Worm (Caenorhabditis elegans) whole organism, dauer: ENCODE results near the gene B0507.4.

Experiments used
- unc-62 ChIP-seq: sonication (generic microtip); optimal IDR thresholded peaks from 2 replicates; lab custom pipeline; 2017; ENCODE audit warnings: missing biosample characterization, missing genetic modification reagents, missing genetic modification characterization

B0507.4 gene

DNA sequence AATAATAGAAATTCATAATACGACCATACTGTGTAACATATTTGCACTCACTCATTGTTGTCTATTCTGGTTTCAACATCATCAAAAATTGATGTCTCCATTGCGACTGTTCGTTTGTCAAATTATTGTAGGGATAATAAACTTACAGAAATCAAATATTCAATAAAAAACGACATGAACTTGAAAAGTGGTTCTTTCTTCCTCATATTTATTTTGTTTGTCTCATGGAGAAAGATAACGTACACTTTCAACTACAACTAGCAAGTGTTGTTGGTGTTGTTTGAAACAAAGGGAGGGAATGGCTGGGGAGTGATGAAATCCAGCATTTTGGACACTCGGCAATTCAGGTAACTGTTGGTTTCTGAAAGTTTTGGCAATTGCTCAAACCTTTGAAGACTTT lies 11.2 kb downstream of the B0507.4 start, which contains the start of gene B0507.9:
Gene B0507.9, minus strand, starts transcription at position 101 of the 400 bp plus-strand sequence.
- TF ChIP-seq unc-62 = no peak

DNA sequence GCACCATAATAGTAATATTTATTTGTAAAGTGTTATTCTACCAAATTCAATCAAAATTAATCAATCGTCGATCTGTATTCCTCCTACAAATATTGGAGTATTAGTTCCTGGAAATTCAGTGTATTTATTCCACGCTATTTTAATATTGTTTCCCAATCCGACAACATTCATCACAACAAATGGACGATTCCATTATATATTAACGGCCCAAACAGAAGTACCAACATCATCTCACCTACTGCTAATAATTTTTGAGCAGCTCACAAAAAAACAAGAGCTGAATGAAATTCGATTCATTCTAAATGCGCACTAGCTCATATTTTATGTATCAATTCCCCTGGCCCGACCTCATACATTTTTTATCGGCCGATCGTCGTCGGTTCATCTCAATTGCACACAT lies 12.3 kb downstream of the B0507.4 start:
- TF ChIP-seq unc-62 = no peak

DNA sequence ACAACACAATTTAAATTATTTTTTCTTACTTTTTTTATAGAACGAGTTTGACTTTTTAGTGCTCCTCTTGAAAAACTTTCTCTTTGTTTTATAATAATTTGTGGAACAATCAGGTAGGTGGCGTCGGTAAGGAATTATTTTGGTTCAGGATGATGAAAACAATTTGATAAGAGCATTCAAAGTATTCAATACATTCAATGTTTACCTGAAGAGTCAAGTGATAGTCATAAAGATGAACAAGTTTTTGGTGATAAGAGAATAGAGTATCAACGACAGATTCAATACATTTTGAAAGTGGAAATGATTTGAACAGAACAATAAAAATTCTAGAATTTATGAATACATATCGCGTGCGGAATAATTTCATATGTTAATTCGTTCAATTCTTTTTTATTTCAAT lies 12.7 kb downstream of the B0507.4 start:
- no peak for TF ChIP-seq unc-62

DNA sequence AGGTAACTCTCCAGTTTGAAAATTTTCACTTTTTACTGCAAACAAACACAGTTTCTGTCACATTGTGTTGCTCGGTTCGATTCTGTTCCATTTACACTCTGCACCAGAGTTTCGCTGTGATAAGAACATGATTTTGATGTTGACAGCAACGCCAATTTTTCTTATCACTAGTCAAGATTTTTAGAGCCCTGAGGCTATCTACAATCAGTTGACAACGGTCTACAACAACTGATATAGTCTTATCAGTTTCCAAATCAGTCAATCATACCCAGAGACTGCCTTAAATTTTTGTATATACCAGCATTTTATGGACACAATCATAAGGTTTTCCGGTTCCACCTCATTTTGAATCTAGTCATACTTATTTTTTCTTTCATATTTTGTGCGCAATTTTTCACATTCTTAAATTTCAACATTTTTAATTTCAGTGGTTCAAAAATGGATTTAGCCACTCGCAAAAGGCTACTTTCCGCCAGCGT lies 13.8 kb downstream of the B0507.4 start, which contains the start of gene B0507.3:
Gene B0507.3, plus strand, starts transcription at position 429 of the 479 bp plus-strand sequence.
- TF ChIP-seq unc-62 = no peak

DNA sequence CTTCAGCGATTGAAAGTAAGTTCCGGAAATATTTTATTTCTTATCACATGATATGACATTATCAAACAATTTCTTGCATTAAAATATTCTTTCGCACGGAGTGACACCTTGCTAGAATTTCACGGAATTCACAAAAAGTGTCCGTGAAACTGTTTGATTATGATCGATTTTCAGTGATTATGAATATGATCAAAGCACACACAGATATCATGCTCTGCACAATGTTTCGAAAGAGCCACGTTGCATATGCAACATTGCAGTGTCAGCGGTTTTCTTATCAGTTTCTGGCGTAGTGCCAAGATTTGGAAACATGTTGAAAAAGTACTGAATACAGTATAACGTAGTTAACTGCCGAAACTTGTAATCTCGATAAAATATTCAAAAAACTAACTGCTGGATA lies 14.4 kb downstream of the B0507.4 start:
- TF ChIP-seq unc-62 = no peak

DNA sequence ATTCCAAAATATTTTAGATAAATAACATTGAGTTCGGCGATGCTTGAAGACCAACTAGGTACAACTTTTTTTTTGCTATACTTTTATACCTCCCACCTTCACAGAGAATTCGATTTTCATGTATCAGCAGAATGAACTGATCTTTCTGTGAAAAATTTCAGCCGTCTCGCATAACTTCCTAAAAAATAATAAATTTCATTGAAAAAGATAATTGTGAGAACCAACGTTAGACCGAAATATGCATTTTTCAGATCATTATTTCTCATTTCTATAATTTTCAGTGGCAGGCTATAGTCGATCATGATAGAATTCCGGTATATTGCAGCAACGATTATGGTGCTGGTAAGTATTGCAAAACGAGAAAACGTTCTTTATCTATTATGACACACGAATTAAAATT lies 16.8 kb downstream of the B0507.4 start, which contains the start of gene srx-115:
Gene srx-115, plus strand, starts transcription at position 301 of the 400 bp plus-strand sequence.
- no peak for TF ChIP-seq unc-62

DNA sequence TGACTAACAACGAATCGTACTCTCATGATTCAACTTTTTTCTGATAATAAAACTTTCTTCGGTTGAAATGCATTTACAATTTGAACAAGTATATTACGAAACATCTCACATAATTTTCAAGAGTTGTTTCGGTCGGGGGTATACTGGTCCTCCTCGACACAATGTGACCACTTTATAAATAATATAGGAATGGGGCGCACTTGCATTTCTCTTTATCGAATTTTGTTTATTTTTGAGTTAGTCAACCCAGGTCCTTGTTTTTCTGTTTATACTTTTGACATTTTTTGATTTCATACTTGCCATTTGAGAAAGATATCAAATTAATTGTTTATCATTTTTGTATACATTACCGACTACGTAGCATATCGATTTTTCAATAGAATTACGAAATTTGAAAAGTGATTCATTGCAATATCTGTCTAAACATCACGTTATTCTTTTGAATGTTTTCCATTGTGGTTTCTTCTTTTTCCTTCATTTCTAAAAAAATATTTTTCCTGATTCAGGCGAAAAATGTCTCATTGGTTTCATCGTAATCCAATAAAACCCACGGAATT lies 19.1 kb downstream of the B0507.4 start, which contains the start of gene B0507.2:
Gene B0507.2, plus strand, starts transcription at position 507 of the 557 bp plus-strand sequence.
- no peak for TF ChIP-seq unc-62

DNA sequence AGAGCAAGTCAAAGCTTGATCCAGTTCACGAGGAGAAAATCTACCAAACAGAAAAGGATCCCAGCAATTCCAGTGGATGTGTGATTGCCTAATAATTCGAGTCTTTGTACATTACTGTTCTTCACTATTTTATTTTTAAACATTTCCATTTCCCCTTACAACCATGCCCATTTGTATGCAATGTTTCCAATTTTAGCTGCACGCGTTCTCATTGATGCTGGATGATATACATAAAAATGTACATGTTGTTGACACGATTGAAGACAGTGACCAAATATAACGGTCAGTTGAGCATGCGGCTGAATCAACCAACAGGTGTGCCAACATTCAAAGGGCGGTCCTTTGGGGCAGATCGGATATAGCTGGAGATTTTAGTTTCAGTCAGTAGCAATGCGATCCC lies 21.5 kb downstream of the B0507.4 start, which contains the start of gene B0507.1:
Gene B0507.1, plus strand, starts transcription at position 301 of the 400 bp plus-strand sequence.
- no peak for TF ChIP-seq unc-62

DNA sequence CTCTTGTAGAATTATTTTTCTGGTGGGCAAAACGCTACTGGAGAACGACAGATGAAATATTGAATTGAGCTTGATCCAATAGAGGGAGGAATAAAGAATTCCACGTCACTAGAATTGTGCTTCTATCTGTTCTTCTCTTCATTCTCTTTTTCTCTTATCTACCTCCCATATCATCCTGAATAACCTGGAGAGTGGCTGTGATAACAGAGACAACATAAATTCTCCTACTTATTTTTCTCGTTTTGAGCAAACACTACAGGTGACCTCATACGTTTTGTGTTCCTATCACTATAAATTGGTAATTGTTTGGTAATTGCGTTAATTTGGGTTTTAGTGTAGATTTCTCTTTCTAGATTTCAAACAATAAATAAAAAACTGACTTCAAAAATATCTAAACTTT lies 26.4 kb downstream of the B0507.4 start:
- TF ChIP-seq unc-62 = no peak

DNA sequence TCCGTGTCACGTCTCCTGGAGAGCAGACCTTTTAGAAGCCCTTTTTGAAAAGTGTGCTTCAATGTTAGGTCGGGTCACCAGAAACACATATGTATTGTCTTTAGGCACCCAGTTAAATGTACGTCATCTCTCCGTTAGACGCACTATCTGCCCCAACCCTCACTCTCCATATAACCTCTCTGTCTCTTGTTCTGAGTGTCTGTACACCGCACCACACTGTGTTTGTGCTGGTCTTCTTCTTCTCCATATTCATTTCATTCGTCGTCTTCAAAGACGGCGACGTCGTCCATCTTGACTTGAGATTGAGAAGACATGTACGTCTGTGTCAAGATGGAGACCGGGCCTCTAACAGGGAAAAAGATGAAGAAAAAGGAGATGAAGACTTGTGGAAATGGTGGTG lies 27.3 kb downstream of the B0507.4 start:
- TF ChIP-seq unc-62 = no peak

DNA sequence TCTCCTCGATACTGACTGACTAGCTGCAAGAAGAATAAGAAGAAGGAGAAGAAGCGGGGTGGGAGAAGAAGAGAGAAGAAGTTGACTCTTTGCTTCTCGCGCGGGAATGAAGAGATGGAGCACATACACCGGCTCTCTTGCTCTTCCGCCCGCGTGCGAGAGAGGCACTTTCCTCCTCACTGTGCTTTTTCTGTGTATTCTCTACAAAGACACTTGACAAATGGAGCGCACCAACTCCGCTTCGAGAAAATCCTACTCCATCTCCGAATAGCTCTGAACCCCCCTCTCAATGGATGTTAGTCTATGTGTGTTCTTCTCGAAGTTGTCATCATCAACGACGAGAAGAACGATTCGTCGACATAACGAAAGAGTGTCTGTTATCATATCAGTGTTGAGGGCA lies 29.7 kb downstream of the B0507.4 start:
- no peak for TF ChIP-seq unc-62

DNA sequence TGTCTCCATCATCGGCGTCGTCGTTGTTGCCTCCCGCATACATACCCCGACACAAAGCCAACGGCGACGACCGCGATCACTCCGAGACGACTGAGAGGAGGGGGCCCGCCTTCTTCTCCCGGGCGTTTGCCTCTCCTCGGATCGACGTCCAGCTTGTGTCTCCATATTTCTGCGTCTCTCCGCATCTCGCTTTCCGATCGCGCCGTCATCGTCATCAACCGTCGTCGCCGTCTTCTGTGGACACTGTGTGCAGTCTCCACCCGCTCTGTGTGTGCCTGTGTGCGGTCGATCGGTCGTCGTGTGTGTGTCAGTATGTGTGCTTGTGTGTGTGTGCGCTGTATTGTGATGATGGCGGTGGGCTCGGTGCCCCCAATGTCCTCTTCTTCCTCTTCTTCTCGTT lies 30.8 kb downstream of the B0507.4 start:
- no peak for TF ChIP-seq unc-62

DNA sequence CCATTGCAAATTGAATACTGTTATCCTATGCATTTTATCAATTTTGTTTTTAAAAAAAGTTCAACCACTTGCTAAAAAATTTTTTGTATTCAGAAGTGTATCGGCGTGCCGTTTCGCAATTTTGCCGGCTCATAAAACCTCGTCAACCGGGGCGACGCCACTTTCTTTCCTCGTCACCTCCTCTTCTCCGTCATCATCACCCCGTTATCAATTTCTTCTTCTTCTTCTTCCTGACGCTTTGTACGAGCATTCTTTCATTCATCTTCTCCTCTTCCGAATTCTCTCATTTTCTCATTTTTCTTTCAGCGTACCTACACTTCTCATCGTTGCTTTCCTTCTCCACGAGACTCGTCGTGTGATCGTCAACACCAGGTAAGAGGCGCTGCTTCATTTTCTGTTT lies 31.5 kb downstream of the B0507.4 start, which contains the start of gene sup-37:
Gene sup-37, plus strand, starts transcription at position 301 of the 400 bp plus-strand sequence.
- TF ChIP-seq unc-62 = no peak

DNA sequence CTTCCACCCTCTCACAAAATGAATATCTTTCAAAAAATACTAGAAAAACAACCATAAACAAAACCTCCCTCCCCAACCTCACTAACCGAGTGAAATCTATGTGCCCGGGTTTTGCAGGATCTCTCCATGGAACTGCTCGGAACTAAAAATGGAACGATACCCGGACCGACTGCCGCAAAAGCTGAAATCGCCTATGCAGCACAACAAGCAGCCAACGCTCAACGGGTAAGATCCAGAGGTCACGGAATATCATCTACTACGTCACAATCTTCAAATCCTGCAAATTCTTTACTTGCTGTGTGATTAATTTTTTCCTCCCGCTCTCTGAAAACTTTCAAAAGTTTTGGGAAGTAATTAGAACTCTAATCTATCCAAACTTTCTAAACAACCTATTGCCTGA lies 34.6 kb downstream of the B0507.4 start:
- TF ChIP-seq unc-62 = no peak

DNA sequence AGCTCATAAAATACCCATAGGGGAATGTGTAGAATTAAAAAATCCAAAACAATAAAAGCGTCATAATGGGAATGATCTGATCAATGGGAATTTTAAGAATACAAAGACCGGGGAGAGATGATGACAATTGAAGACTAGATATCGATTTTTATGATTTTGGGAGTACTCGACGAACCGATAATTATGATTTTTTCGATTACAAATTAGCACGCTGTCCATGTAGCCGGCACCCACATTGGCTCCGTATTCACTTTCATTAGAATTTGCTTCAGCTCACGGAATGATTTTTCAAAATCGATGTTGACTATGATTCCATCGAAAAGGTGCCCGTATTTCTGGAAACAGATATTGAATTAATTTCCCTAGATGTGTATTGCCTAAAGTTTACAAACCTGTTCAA lies 38.0 kb downstream of the B0507.4 start:
- TF ChIP-seq unc-62 = no peak

DNA sequence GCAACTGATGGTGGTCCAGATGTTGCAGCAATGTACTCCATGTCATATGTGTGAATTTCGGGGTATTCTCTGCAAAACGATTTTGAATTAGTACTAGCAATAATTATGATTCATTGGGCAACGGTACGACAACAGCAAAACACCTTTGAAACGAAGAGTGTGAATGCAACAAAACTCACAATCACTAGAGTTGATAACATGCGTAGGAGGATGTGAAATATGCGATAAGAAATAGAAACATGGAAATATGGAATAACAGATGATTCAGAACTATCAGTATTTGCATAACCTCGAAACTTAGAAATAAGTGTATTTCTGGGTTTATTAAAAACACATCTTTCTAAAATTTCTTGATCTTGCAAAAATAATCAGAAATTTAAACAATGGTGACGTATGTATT lies 40.7 kb downstream of the B0507.4 start:
- no peak for TF ChIP-seq unc-62

DNA sequence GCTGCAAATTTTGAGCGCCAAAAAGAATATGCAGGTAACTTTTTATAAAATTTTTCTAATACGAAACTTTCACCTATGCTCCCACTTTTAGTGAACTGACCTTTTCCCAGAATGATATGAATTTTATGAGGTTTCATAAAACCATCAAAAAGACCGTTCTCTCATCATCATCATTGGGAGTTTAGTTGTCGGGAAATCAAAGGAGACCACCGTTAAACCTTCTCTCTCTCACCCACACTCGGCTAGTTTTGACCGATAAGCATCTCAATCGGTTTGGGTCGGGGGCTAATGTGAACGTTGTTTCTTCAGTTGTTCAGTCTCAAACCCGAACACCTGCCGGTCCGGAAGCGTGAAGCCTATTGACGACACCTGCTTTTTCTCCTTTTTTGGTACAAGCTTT lies 41.5 kb downstream of the B0507.4 start:
- TF ChIP-seq unc-62 = no peak

DNA sequence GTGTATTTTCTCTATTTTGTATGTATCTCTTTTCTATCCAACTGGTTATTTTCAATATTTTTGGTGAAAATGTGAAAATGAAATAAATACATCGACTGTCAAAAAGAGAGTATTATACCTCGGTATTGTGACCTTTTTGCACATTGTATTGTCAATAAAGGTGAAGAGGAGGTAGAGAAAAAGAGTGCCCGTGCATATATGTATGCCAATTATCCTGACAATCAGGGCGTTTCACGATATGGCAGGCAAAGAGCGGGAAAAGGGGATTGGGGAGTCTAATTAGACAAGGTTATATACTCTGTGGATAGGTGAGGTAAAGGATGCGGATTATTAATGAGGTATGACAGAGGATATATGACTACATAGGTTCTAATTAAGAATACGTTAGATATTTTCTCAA lies 42.1 kb downstream of the B0507.4 start:
- no peak for TF ChIP-seq unc-62

DNA sequence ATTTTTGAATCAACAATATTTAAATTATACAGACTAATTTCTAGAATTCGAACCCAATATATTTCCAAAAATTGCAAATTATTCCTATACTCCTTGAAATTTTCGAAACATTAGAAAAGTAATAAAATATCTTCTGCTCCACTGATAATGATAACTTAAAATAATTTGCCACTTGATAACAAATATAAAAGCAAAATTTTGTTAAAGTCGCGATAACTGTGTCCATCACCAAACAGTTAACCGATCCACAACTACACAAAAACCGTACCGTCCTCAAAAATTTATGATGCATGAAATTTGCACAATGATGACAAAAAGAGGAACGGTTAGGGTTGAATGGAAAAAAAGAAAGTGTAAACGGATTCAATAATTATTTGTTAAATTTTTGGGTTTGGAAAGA lies 43.7 kb downstream of the B0507.4 start:
- TF ChIP-seq unc-62 = no peak
